Fruit fly (Drosophila melanogaster): Measurements from ENCODE around the gene Gr66a.

Gr66a gene

DNA sequence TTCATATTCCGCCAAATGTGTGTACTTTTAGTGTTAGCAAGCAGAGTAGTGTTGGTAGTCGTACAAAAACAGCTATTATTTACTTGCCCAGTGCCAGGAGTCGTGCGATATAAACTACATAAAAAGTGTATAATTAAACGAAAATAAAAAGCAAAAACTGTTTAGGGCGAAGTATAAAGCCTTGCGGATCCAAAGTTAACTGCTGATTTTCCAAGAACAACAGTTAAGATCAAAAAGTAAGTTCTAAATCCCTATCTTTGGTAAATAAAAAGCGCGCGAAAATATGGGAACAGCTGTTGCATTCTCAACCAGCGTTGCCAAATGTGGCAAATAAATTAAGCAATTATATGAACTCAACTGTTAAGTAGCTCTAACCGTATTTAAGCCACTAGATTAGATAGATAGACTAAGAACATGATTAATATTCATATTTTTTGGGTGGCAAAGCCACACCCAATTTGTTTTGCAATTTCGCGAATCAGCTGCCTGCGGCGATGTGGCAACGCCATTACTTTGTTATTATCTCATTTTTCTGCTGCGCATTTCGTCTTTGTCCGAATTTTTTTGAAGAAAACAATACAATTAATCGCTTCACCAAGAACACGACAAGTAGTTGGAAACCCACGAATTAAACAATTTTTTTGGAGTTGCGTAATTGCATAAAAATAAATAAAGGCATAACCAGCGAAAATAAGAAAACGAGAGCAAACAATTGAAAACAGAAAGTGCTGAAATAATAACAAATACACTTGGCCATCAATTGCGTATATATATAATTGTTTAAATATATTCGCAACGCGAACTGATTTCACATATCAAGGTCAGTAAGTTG is 33.7 kb upstream of the Gr66a start, which contains the start of the genes Prim1 and CG7083 (continued):
- TF ChIP-seq bowl (GFP tag; IDR thresholded peaks at IDR 0.05) (no peak), CG9727 (GFP tag; optimal IDR thresholded peaks at IDR 0.05) (peak; percentile 66), Dfd (GFP tag; optimal IDR thresholded peaks at IDR 0.05) (no peak), tgo (GFP tag; IDR thresholded peaks at IDR 0.05) (peak; percentile 30; the same call in 1 of the 3 replicates), Pdp1 (GFP tag; optimal IDR thresholded peaks at IDR 0.05) (peak; percentile 57 to 90), vnd (GFP tag; IDR thresholded peaks at IDR 0.05; ENCODE audit: partially characterized antibody) (no peak), Atf3 (GFP tag; optimal IDR thresholded peaks at IDR 0.05) (peak; percentile 1), Hr3 (GFP tag; optimal IDR thresholded peaks at IDR 0.05) (peak; percentile 49), ind (GFP tag; optimal IDR thresholded peaks at IDR 0.05) (peak; percentile 53), CG30431 (GFP tag; optimal IDR thresholded peaks at IDR 0.05) (peak; percentile 23), eyg (GFP tag; optimal IDR thresholded peaks at IDR 0.05) (peak; percentile 49), tx (GFP tag; optimal IDR thresholded peaks at IDR 0.05) (peak; percentile 66), Atf-2 (GFP tag; optimal IDR thresholded peaks at IDR 0.05) (peak; percentile 52), ranshi (GFP tag; IDR thresholded peaks at IDR 0.05) (0 out of 2 replicates have a peak, but pooled peaks have one; percentile 41), CG11696 (GFP tag; IDR thresholded peaks at IDR 0.05) (no peak), CG6813 (GFP tag; optimal IDR thresholded peaks at IDR 0.05) (peak; percentile 26), Mes4 (GFP tag; optimal IDR thresholded peaks at IDR 0.05) (peak; percentile 54), CrebB (tag; optimal IDR thresholded peaks at IDR 0.05) (no peak), CG13287 (GFP tag; IDR thresholded peaks at IDR 0.05; ENCODE audit: partially characterized antibody) (peak; percentile 43), pum (GFP tag; optimal IDR thresholded peaks at IDR 0.05) (peak; percentile 62), H15 (GFP tag; IDR thresholded peaks at IDR 0.05) (no peak), Hmr (GFP tag; optimal IDR thresholded peaks at IDR 0.05) (peak; percentile 54), pzg (GFP tag; optimal IDR thresholded peaks at IDR 0.05) (peak; percentile 63), pho (GFP tag; optimal IDR thresholded peaks at IDR 0.05) (peak; percentile 71), Hmx (GFP tag; optimal IDR thresholded peaks at IDR 0.05) (no peak), CG10147 (GFP tag; optimal IDR thresholded peaks at IDR 0.05) (peak; percentile 34), luna (GFP tag; optimal IDR thresholded peaks at IDR 0.05) (peak; percentile 5), Doc3 (GFP tag; IDR thresholded peaks at IDR 0.05; ENCODE audit: partially characterized antibody) (peak; percentile 34; the same call in 1 of the 3 replicates), Bdp1 (GFP tag; optimal IDR thresholded peaks at IDR 0.05) (peak; percentile 43), CG12071 (GFP tag; optimal IDR thresholded peaks at IDR 0.05) (no peak), CG4424 (GFP tag; optimal IDR thresholded peaks at IDR 0.05) (peak; percentile 64), CG6765 (GFP tag; optimal IDR thresholded peaks at IDR 0.05) (peak; percentile 3), CG8388 (GFP tag; optimal IDR thresholded peaks at IDR 0.05) (peak; percentile 51), CG8359 (GFP tag; optimal IDR thresholded peaks at IDR 0.05; ENCODE audit: borderline replicate concordance) (no peak), Sin3A (optimal IDR thresholded peaks at IDR 0.05) (peak; percentile 78), Optix (GFP tag; IDR thresholded peaks at IDR 0.05) (no peak), stwl (tag; optimal IDR thresholded peaks at IDR 0.05) (peak; percentile 65), Hr39 (optimal IDR thresholded peaks at IDR 0.05) (no peak), sr (GFP tag; IDR thresholded peaks at IDR 0.05) (no peak), Ada2b (GFP tag; IDR thresholded peaks at IDR 0.05) (peak; percentile 48; the same call in 1 of the 2 replicates), ase (GFP tag; IDR thresholded peaks at IDR 0.05) (no peak), Hand (GFP tag; optimal IDR thresholded peaks at IDR 0.05) (no peak), CG16779 (GFP tag; IDR thresholded peaks at IDR 0.05) (no peak), CG13624 (GFP tag; optimal IDR thresholded peaks at IDR 0.05) (peak; percentile 97), sd (tag; optimal IDR thresholded peaks at IDR 0.05) (peak; percentile 99), CG5245 (GFP tag; optimal IDR thresholded peaks at IDR 0.05) (peak; percentile 10), sug (tag; optimal IDR thresholded peaks at IDR 0.05) (peak; percentile 67), CG8924 (tag; optimal IDR thresholded peaks at IDR 0.05) (peak; percentile 49), Ets97D (GFP tag; optimal IDR thresholded peaks at IDR 0.05) (peak; percentile 33), CG31388 (GFP tag; optimal IDR thresholded peaks at IDR 0.05) (peak; percentile 7)
